Fruit fly (Drosophila melanogaster): Measurements from ENCODE around the gene Boh2.

Boh2 gene

DNA sequence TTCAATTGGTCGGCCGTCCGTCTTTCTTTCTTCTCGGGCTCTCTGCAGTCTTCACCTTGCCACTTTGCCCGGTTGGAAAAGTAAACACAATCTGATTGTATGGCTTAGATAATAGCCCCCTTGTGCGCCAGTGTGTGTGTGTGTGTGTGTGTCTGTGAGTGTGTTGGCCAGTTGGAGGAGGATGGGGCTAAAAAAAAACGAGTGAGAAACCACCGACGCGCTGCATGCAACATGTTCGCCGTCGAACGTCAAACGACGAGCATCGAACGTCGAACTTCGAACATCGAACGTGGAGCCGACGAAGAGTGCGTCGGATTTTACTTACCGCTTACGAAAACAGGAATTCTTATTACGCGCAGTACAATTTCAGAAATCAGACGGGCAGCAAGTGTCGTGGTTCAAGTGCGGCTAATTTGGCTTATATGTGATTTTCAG, 31.5 kb downstream of the Boh2 start, which contains the start of gene ab (continued):
- peak; percentile 12 for TF ChIP-seq CG13894 (tag; optimal IDR thresholded peaks at IDR 0.05)
- peak; percentile 71 for TF ChIP-seq Med (GFP tag)
- peak; percentile 9 for TF ChIP-seq kni (GFP tag; optimal IDR thresholded peaks at IDR 0.05)
- TF ChIP-seq CG3407 (GFP tag; optimal IDR thresholded peaks at IDR 0.05), result no peak
- TF ChIP-seq CG3163 (GFP tag; optimal IDR thresholded peaks at IDR 0.05), result peak; percentile 54
- no peak for TF ChIP-seq CG10979 (tag; optimal IDR thresholded peaks at IDR 0.05)
- no peak for TF ChIP-seq cwo (GFP tag; optimal IDR thresholded peaks at IDR 0.05)
- TF ChIP-seq CG6813 (GFP tag; optimal IDR thresholded peaks at IDR 0.05), result peak; percentile 43
- peak; percentile 48; the same call in 1 of the 3 replicates for TF ChIP-seq CG6175 (GFP tag; IDR thresholded peaks at IDR 0.05)
- TF ChIP-seq CG17829 (tag; optimal IDR thresholded peaks at IDR 0.05), result peak; percentile 3
- TF ChIP-seq Deaf1 (tag; optimal IDR thresholded peaks at IDR 0.05), result peak; percentile 92
- TF ChIP-seq sd (tag; optimal IDR thresholded peaks at IDR 0.05), result peak; percentile 34
- TF ChIP-seq crol (GFP tag; IDR thresholded peaks at IDR 0.05), result peak; percentile 30; the same call in 1 of the 2 replicates
- peak; percentile 24 for TF ChIP-seq pros (GFP tag; optimal IDR thresholded peaks at IDR 0.05)
- peak; percentile 29 for TF ChIP-seq lab (GFP tag; optimal IDR thresholded peaks at IDR 0.05)
- peak; percentile 0 for TF ChIP-seq unpg (GFP tag; optimal IDR thresholded peaks at IDR 0.05)
- TF ChIP-seq pfk (GFP tag; optimal IDR thresholded peaks at IDR 0.05), result no peak
- 0 out of 2 replicates have a peak, but pooled peaks have one; percentile 15 for TF ChIP-seq Drgx (GFP tag; IDR thresholded peaks at IDR 0.05)

DNA sequence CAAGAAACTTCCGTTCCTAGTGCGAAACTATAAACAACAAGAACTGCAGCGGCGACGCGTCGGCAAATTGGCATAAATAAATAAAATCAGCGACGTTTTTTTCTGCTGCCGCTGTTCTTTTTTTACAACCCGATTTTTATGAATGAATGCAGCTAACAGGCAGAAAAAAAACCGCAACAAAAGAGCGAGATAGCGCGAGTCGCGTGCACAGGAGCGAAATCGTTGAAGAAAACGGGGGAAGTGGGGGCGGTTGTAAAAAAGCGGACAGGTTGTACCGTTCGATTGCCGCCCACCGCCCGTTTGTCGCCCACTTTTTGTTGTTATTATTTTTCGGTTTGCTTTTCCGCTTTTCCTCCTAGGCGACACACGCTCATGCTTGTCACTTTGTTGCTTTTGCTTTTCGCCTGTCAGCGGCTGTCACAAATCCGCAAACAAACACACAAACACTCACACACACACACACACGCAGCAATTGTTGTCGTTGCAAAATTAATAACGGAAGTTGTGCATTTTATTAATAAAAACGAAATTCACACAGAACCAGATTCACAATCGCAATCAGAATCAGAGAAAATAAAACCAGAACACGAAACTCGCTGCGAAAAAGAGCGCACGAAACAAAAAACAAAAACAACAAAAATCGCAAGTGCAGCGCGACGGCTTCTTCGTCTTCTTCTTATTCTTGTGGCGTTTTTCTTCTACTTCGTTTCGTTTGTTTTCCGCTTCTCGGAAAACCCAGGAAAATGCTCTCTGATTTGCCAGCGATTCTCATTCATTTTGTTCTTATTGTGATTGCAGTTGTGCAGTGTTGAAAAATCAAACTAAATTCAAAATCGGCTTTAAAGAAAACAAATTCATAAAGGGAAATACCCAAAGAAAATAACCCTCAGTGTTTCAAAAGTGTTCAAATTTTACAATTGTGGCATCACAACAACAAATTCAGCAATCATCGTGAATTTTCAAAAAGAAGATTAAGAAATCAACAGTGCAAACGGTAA, 32.4 kb downstream of the Boh2 start:
- TF ChIP-seq CG16863 (GFP tag; optimal IDR thresholded peaks at IDR 0.05) (no peak), Ets65A (GFP tag) (no peak), CG12391 (tag; optimal IDR thresholded peaks at IDR 0.05) (no peak), Doc3 (GFP tag; IDR thresholded peaks at IDR 0.05; ENCODE audit: partially characterized antibody) (no peak), YL-1 (GFP tag; optimal IDR thresholded peaks at IDR 0.05) (no peak), stwl (tag; optimal IDR thresholded peaks at IDR 0.05) (peak; percentile 92), az2 (GFP tag; optimal IDR thresholded peaks at IDR 0.05) (no peak), hbn (GFP tag; IDR thresholded peaks at IDR 0.05; ENCODE audit: partially characterized antibody) (no peak), CG18476 (GFP tag; optimal IDR thresholded peaks at IDR 0.05) (no peak), CG9797 (GFP tag; optimal IDR thresholded peaks at IDR 0.05) (no peak), sisA (GFP tag; IDR thresholded peaks at IDR 0.05) (no peak), CG12942 (GFP tag; optimal IDR thresholded peaks at IDR 0.05) (no peak), Abd-B (GFP tag; optimal IDR thresholded peaks at IDR 0.05) (no peak), Nf-YA (GFP tag; IDR thresholded peaks at IDR 0.05) (no peak), ac (GFP tag; optimal IDR thresholded peaks at IDR 0.05) (no peak), gcm (GFP tag; optimal IDR thresholded peaks at IDR 0.05) (no peak), Mad (GFP tag; optimal IDR thresholded peaks at IDR 0.05) (no peak), chm (GFP tag; IDR thresholded peaks at IDR 0.05) (peak; percentile 43; the same call in 1 of the 2 replicates), CG9609 (GFP tag; optimal IDR thresholded peaks at IDR 0.05) (no peak), Myb (GFP tag; optimal IDR thresholded peaks at IDR 0.05) (no peak), CG14860 (GFP tag; IDR thresholded peaks at IDR 0.05; ENCODE audit: partially characterized antibody) (no peak), CG6254 (GFP tag; optimal IDR thresholded peaks at IDR 0.05) (no peak), lab (GFP tag; optimal IDR thresholded peaks at IDR 0.05) (no peak), CG2889 (GFP tag; IDR thresholded peaks at IDR 0.05) (no peak), CG10267 (tag; optimal IDR thresholded peaks at IDR 0.05) (no peak), chif (GFP tag; optimal IDR thresholded peaks at IDR 0.05) (no peak), slou (GFP tag; optimal IDR thresholded peaks at IDR 0.05) (no peak), crol (GFP tag; IDR thresholded peaks at IDR 0.05) (peak; percentile 49), CG4424 (GFP tag; optimal IDR thresholded peaks at IDR 0.05) (no peak), Med (GFP tag) (peak; percentile 70), CG15479 (GFP tag; optimal IDR thresholded peaks at IDR 0.05) (peak; percentile 70), danr (GFP tag; IDR thresholded peaks at IDR 0.05) (no peak)

Data from whole organism, embryonic.